Worm (Caenorhabditis elegans): ENCODE results near the gene F56D6.18.
"Not testable (repeated sequence)": the region's sequence is repeated elsewhere in the genome, so short reads cannot be mapped to it uniquely, and the experiment has no call there.

- TF ChIP-seq klf-2 (GFP tag; conservative IDR thresholded peaks at IDR 0.05); flt-1 (GFP tag; IDR thresholded peaks at IDR 0.05); med-1 (GFP tag; optimal IDR thresholded peaks at IDR 0.05; ENCODE audit: insufficient read depth); ref-1 (GFP tag; conservative IDR thresholded peaks at IDR 0.05); T22C8.4 (GFP tag; IDR thresholded peaks at IDR 0.05); ztf-23 (GFP tag; IDR thresholded peaks at IDR 0.05); cog-1 (tag; optimal IDR thresholded peaks at IDR 0.05); ztf-29 (GFP tag; IDR thresholded peaks at IDR 0.05): not testable (repeated sequence)
Observed at ce11 chrIV:3932408-3932807, 20.7 kb upstream of the F56D6.18 start, which contains the start of gene clec-70.
